Fruit fly (Drosophila melanogaster) whole organism, embryonic: ENCODE results near the gene mus301.
A peak's percentile ranks its signal among the peaks of the same experiment; 100 is the strongest.

ENCODE experiments used
- Atf3 ChIP-seq: fragments of 200-800 bp; sonication (Bioruptor generic); optimal IDR thresholded peaks from 3 replicates; lab custom pipeline; 2016; ENCODE audit warnings: missing biosample characterization, missing genetic modification characterization
- Awh ChIP-seq: fragments of 200-800 bp; sonication (Bioruptor generic); IDR thresholded peaks from 2 replicates; pipeline ENCODE4, ENCODE4 v1.3.6; 2022; ENCODE audit warnings: missing biosample characterization, missing genetic modification characterization
- CG11085 ChIP-seq: fragments of 200-800 bp; sonication (Bioruptor generic); IDR thresholded peaks from 2 replicates; pipeline ENCODE4 v1.3.6; 2022; ENCODE audit warnings: missing biosample characterization, missing genetic modification characterization
- CG11093 ChIP-seq: fragments of 200-800 bp; sonication (Bioruptor generic); IDR thresholded peaks from 3 replicates; pipeline ENCODE4 v1.3.6; 2022; ENCODE audit warnings: missing biosample characterization, missing genetic modification characterization
- CG11560 ChIP-seq: fragments of 200-800 bp; sonication (Bioruptor generic); IDR thresholded peaks from 3 replicates; pipeline ENCODE4 v1.3.6; 2022; ENCODE audit warnings: missing biosample characterization, missing genetic modification characterization
- CG12299 ChIP-seq: fragments of 200-800 bp; sonication (Bioruptor generic); optimal IDR thresholded peaks from 2 replicates; lab custom pipeline; 2018; ENCODE audit warnings: missing biosample characterization, mild to moderate bottlenecking, missing genetic modification characterization
- CG12769 ChIP-seq: fragments of 200-800 bp; sonication (Bioruptor generic); optimal IDR thresholded peaks from 2 replicates; lab custom pipeline; 2019; ENCODE audit warnings: missing biosample characterization, mild to moderate bottlenecking, missing genetic modification characterization, moderate library complexity
- CG13894 ChIP-seq: fragments of 200-800 bp; sonication (Bioruptor generic); optimal IDR thresholded peaks from 3 replicates; lab custom pipeline; 2018; ENCODE audit warnings: missing biosample characterization, mild to moderate bottlenecking, missing genetic modification characterization, moderate library complexity
- CG14050 ChIP-seq: fragments of 200-800 bp; sonication (Bioruptor generic); IDR thresholded peaks from 3 replicates; pipeline ENCODE4 v1.3.6; 2022; ENCODE audit warnings: missing biosample characterization, missing genetic modification characterization
- CG1529 ChIP-seq: fragments of 200-800 bp; sonication (Bioruptor generic); optimal IDR thresholded peaks from 3 replicates; lab custom pipeline; 2018; ENCODE audit warnings: missing biosample characterization, missing genetic modification characterization
- CG16863 ChIP-seq: fragments of 200-800 bp; sonication (Bioruptor generic); optimal IDR thresholded peaks from 3 replicates; lab custom pipeline; 2016; ENCODE audit warnings: missing biosample characterization, missing genetic modification characterization
- CG2889 ChIP-seq: fragments of 200-800 bp; sonication (Bioruptor generic); IDR thresholded peaks from 3 replicates; pipeline ENCODE4 v1.3.6; 2022; ENCODE audit warnings: missing biosample characterization, missing genetic modification characterization
- CG31365 ChIP-seq: fragments of 200-800 bp; sonication (Bioruptor generic); optimal IDR thresholded peaks from 2 replicates; lab custom pipeline; 2018; ENCODE audit warnings: missing biosample characterization, mild to moderate bottlenecking, missing genetic modification characterization
- CG3847 ChIP-seq: fragments of 200-800 bp; sonication (Bioruptor generic); IDR thresholded peaks from 2 replicates; pipeline ENCODE4 v1.3.6; 2022; ENCODE audit warnings: missing biosample characterization, missing genetic modification characterization
- CG4282 ChIP-seq: fragments of 200-800 bp; sonication (Bioruptor generic); optimal IDR thresholded peaks from 2 replicates; lab custom pipeline; 2016; ENCODE audit warnings: missing biosample characterization, missing genetic modification characterization
- CG6254 ChIP-seq: fragments of 200-800 bp; sonication (Bioruptor generic); optimal IDR thresholded peaks from 3 replicates; lab custom pipeline; 2017; ENCODE audit warnings: mild to moderate bottlenecking, missing biosample characterization, missing genetic modification reagents, missing genetic modification characterization
- CG6272 ChIP-seq: fragments of 200-800 bp; sonication (Bioruptor generic); IDR thresholded peaks from 2 replicates; pipeline ENCODE4 v1.3.6; 2022; ENCODE audit warnings: missing biosample characterization, missing genetic modification characterization
- CG7745 ChIP-seq: fragments of 200-800 bp; sonication (Bioruptor generic); optimal IDR thresholded peaks from 2 replicates; lab custom pipeline; 2018; ENCODE audit warnings: missing biosample characterization, mild to moderate bottlenecking, missing genetic modification characterization, moderate library complexity
- CG9609 ChIP-seq: fragments of 200-800 bp; sonication (Bioruptor generic); optimal IDR thresholded peaks from 3 replicates; lab custom pipeline; 2016; ENCODE audit warnings: missing biosample characterization, missing genetic modification characterization
- CTCF ChIP-seq: fragments of 200-800 bp; sonication (Bioruptor generic); optimal IDR thresholded peaks from 2 replicates; lab custom pipeline; 2017; ENCODE audit warnings: missing biosample characterization, mild to moderate bottlenecking, missing genetic modification characterization, moderate library complexity
- Elba2 ChIP-seq: fragments of 200-800 bp; sonication (Bioruptor generic); optimal IDR thresholded peaks from 3 replicates; lab custom pipeline; 2016; ENCODE audit warnings: missing biosample characterization, missing genetic modification characterization
- Ets65A ChIP-seq: fragments of 200-800 bp; sonication (Bioruptor generic); peaks from one replicate; lab custom pipeline; 2016; ENCODE audit warnings: missing biosample characterization, missing genetic modification characterization
- Jarid2 ChIP-seq: fragments of 200-800 bp; sonication (Bioruptor generic); optimal IDR thresholded peaks from 3 replicates; lab custom pipeline; 2017; ENCODE audit warnings: mild to moderate bottlenecking, missing biosample characterization, missing genetic modification reagents, missing genetic modification characterization
- Kr ChIP-seq: fragments of 200-800 bp; sonication (Bioruptor generic); optimal IDR thresholded peaks from 2 replicates; lab custom pipeline; 2017; ENCODE audit warnings: missing biosample characterization, mild to moderate bottlenecking, missing genetic modification characterization
- Med ChIP-seq: fragments of 200-800 bp; sonication (Bioruptor generic); peaks from one replicate; lab custom pipeline; 2016; ENCODE audit warnings: missing biosample characterization, missing genetic modification characterization, mild to moderate bottlenecking, inconsistent platforms, moderate library complexity
- NFAT ChIP-seq: fragments of 200-800 bp; sonication (Bioruptor generic); IDR thresholded peaks from 2 replicates; pipeline ENCODE4 v1.3.6; 2022; ENCODE audit warnings: missing biosample characterization, missing genetic modification characterization
- Oaz ChIP-seq: fragments of 200-800 bp; sonication (Bioruptor generic); IDR thresholded peaks from 2 replicates; pipeline ENCODE4 v1.3.6; 2022; ENCODE audit warnings: missing biosample characterization, missing genetic modification characterization
- Optix ChIP-seq: fragments of 200-800 bp; sonication (Bioruptor generic); IDR thresholded peaks from 3 replicates; pipeline ENCODE4 v1.3.6; 2022; ENCODE audit warnings: missing biosample characterization, missing genetic modification characterization
- Ptx1 ChIP-seq: fragments of 200-800 bp; sonication (Bioruptor generic); IDR thresholded peaks from 2 replicates; pipeline ENCODE4 v1.3.6; 2022; ENCODE audit warnings: missing biosample characterization, missing genetic modification characterization
- Scr ChIP-seq: fragments of 200-800 bp; sonication (Bioruptor generic); IDR thresholded peaks from 2 replicates; pipeline ENCODE4 v1.3.6; 2022; ENCODE audit warnings: missing biosample characterization, missing genetic modification characterization; ENCODE audit not compliant: partially characterized antibody
- Stat92E ChIP-seq, 3 experiments: fragments of >200 bp in 2 of 3; fragments of 200-800 bp in 1 of 3; sonication (Bioruptor generic) in 1 of 3; optimal IDR thresholded peaks; 2 replicates each; lab custom pipeline; 2017 to 2019; ENCODE audit warnings: missing biosample characterization in 3 of 3, missing genetic modification characterization in 3 of 3, mild to moderate bottlenecking in 1 of 3, moderate library complexity in 1 of 3
- br ChIP-seq: fragments of >200 bp; optimal IDR thresholded peaks from 2 replicates; lab custom pipeline; 2017
- chn ChIP-seq: fragments of 200-800 bp; sonication (Bioruptor generic); optimal IDR thresholded peaks from 2 replicates; lab custom pipeline; 2016; ENCODE audit warnings: missing biosample characterization, missing genetic modification characterization
- croc ChIP-seq: fragments of 200-800 bp; sonication (Bioruptor generic); conservative IDR thresholded peaks from 3 replicates; pipeline ENCODE4 v1.3.6; 2022; ENCODE audit warnings: missing biosample characterization, missing genetic modification characterization
- danr ChIP-seq: fragments of 200-800 bp; sonication (Bioruptor generic); IDR thresholded peaks from 2 replicates; pipeline ENCODE4 v1.3.6; 2022; ENCODE audit warnings: missing biosample characterization, missing genetic modification characterization
- dmrt11E ChIP-seq: fragments of 200-800 bp; sonication (Bioruptor generic); optimal IDR thresholded peaks from 3 replicates; lab custom pipeline; 2018; ENCODE audit warnings: missing biosample characterization, mild to moderate bottlenecking, missing genetic modification characterization, moderate library complexity
- dysf ChIP-seq: fragments of 200-800 bp; sonication (Bioruptor generic); IDR thresholded peaks from 3 replicates; pipeline ENCODE4 v1.3.6; 2022; ENCODE audit warnings: missing biosample characterization, missing genetic modification characterization
- eve ChIP-seq, 2 experiments: fragments of >200 bp; optimal IDR thresholded peaks; 2 replicates each; lab custom pipeline; 2017; ENCODE audit warnings: missing biosample characterization in 2 of 2, missing genetic modification characterization in 2 of 2
- exex ChIP-seq: fragments of 200-800 bp; sonication (Bioruptor generic); optimal IDR thresholded peaks from 4 replicates; lab custom pipeline; 2018; ENCODE audit warnings: missing biosample characterization, mild to moderate bottlenecking, missing genetic modification characterization, moderate library complexity
- fd64A ChIP-seq: fragments of 200-800 bp; sonication (Bioruptor generic); optimal IDR thresholded peaks from 3 replicates; lab custom pipeline; 2018; ENCODE audit warnings: missing biosample characterization, mild to moderate bottlenecking, missing genetic modification characterization
- fru ChIP-seq: fragments of >200 bp; optimal IDR thresholded peaks from 2 replicates; lab custom pipeline; 2017
- fu2 ChIP-seq: fragments of 200-800 bp; sonication (Bioruptor generic); optimal IDR thresholded peaks from 2 replicates; lab custom pipeline; 2016; ENCODE audit warnings: missing biosample characterization, missing genetic modification characterization
- kah ChIP-seq: fragments of 200-800 bp; sonication (Bioruptor generic); optimal IDR thresholded peaks from 2 replicates; lab custom pipeline; 2018; ENCODE audit warnings: missing biosample characterization, mild to moderate bottlenecking, missing genetic modification characterization
- lmd ChIP-seq: fragments of 200-800 bp; sonication (Bioruptor generic); IDR thresholded peaks from 2 replicates; pipeline ENCODE4 v1.3.6; 2022; ENCODE audit warnings: missing biosample characterization, missing genetic modification characterization
- nerfin-2 ChIP-seq: fragments of 200-800 bp; sonication (Bioruptor generic); IDR thresholded peaks from 2 replicates; pipeline ENCODE4 v1.3.6; 2022; ENCODE audit warnings: missing biosample characterization, missing genetic modification characterization; ENCODE audit not compliant: partially characterized antibody
- nom ChIP-seq: fragments of 200-800 bp; sonication (Bioruptor generic); optimal IDR thresholded peaks from 2 replicates; lab custom pipeline; 2017; ENCODE audit warnings: missing biosample characterization, missing genetic modification characterization, mild to moderate bottlenecking, moderate library complexity, missing genetic modification reagents
- pan ChIP-seq, 4 experiments: fragments of >200 bp in 3 of 4; fragments of 200-800 bp in 1 of 4; sonication (Bioruptor generic) in 1 of 4; optimal IDR thresholded peaks in 3 of 4; IDR thresholded peaks in 1 of 4; 2 replicates each; pipeline versions ENCODE4 v1.3.6 to Lab custom; 2017 to 2022; ENCODE audit warnings: missing biosample characterization in 2 of 4, missing genetic modification characterization in 2 of 4, mixed read lengths in 1 of 4
- pita ChIP-seq: fragments of 200-800 bp; sonication (Bioruptor generic); optimal IDR thresholded peaks from 2 replicates; lab custom pipeline; 2017; ENCODE audit warnings: missing biosample characterization, mild to moderate bottlenecking, missing genetic modification characterization
- sna ChIP-seq: fragments of 200-800 bp; sonication (Bioruptor generic); IDR thresholded peaks from 2 replicates; pipeline ENCODE4 v1.3.6; 2022; ENCODE audit warnings: missing biosample characterization, missing genetic modification characterization; ENCODE audit not compliant: partially characterized antibody
- stc ChIP-seq: fragments of 200-800 bp; sonication (Bioruptor generic); IDR thresholded peaks from 2 replicates; pipeline ENCODE4 v1.3.6; 2022; ENCODE audit warnings: missing biosample characterization, missing genetic modification characterization

The mus301 gene

dm6 chr3L:8115864-8116528 is 21.6 kb upstream of the mus301 start, which contains the start of the genes Arp3 and msk (continued):
- TF ChIP-seq Stat92E (GFP tag; optimal IDR thresholded peaks at IDR 0.05; lab: Kevin White, UChicago): peak in 1 of 3 experiments; percentile 59
- TF ChIP-seq lmd (GFP tag; lab: Robert Waterston, UW): peak; percentile 71
- peak; percentile 86 for TF ChIP-seq Ptx1
- 0 out of 2 replicates have a peak, but pooled peaks have one; percentile 37 for TF ChIP-seq Oaz (GFP tag; lab: Robert Waterston, UW)
- TF ChIP-seq CG4282 (GFP tag; lab: Kevin White, UChicago): peak; percentile 77
- 0 out of 2 replicates have a peak, but pooled peaks have one; percentile 54 for TF ChIP-seq CG6272 (GFP tag; lab: Robert Waterston, UW)
- peak; percentile 88 for TF ChIP-seq CG9609 (GFP tag; lab: Kevin White, UChicago)
- TF ChIP-seq Elba2 (GFP tag; lab: Kevin White, UChicago): peak; percentile 21
- peak; percentile 97 for TF ChIP-seq CG13894 (tag; lab: Kevin White, UChicago)
- no peak for TF ChIP-seq Jarid2 (GFP tag; lab: Kevin White, UChicago)
- peak; percentile 79 for TF ChIP-seq NFAT (GFP tag; lab: Robert Waterston, UW)
- TF ChIP-seq Scr: peak; percentile 49
- peak; percentile 74 for TF ChIP-seq Atf3 (GFP tag; lab: Kevin White, UChicago)
- TF ChIP-seq fru (lab: Kevin White, UChicago): no peak
- no peak for TF ChIP-seq CG7745 (tag; lab: Kevin White, UChicago)
- peak; percentile 33; the same call in 1 of the 3 replicates for TF ChIP-seq croc (GFP tag; lab: Robert Waterston, UW)
- no peak for TF ChIP-seq br (lab: Kevin White, UChicago)
- TF ChIP-seq sna (GFP tag; lab: Robert Waterston, UW): 0 out of 2 replicates have a peak, but pooled peaks have one; percentile 29
- TF ChIP-seq Ets65A (GFP tag; lab: Kevin White, UChicago): peak; percentile 99
- peak; percentile 73 for TF ChIP-seq CG11093 (GFP tag; lab: Robert Waterston, UW)
- no peak for TF ChIP-seq Kr (GFP tag; lab: Kevin White, UChicago)
- TF ChIP-seq CG2889: peak; percentile 54; the same call in 2 of the 3 replicates
- TF ChIP-seq kah: peak; percentile 36
- peak; percentile 76 for TF ChIP-seq dysf (GFP tag; lab: Robert Waterston, UW)
- TF ChIP-seq CG16863: peak; percentile 85
- peak; percentile 92 for TF ChIP-seq fu2 (GFP tag; lab: Kevin White, UChicago)
- peak; percentile 32 for TF ChIP-seq CTCF
- TF ChIP-seq nom: peak; percentile 48
- peak in 1 of 2 experiments; percentile 68 for TF ChIP-seq eve (GFP tag; optimal IDR thresholded peaks at IDR 0.05; lab: Kevin White, UChicago)
- TF ChIP-seq CG11560 (tag; lab: Robert Waterston, UW): peak; percentile 53; the same call in 2 of the 3 replicates
- TF ChIP-seq fd64A (GFP tag; lab: Kevin White, UChicago): no peak
- TF ChIP-seq CG12769 (tag; lab: Kevin White, UChicago): no peak
- TF ChIP-seq CG1529 (GFP tag; lab: Kevin White, UChicago): no peak
- TF ChIP-seq danr (GFP tag; lab: Robert Waterston, UW): peak; percentile 70
- no peak for TF ChIP-seq Awh
- no peak for TF ChIP-seq stc (GFP tag; lab: Robert Waterston, UW)
- peak; percentile 76 for TF ChIP-seq CG11085 (GFP tag; lab: Robert Waterston, UW)
- peak; percentile 16 for TF ChIP-seq CG31365
- TF ChIP-seq CG6254: no peak
- TF ChIP-seq chn (GFP tag; lab: Kevin White, UChicago): peak; percentile 84
- peak; percentile 60; the same call in 2 of the 3 replicates for TF ChIP-seq Optix (GFP tag; lab: Robert Waterston, UW)
- TF ChIP-seq dmrt11E (tag; lab: Kevin White, UChicago): peak; percentile 63
- no peak for TF ChIP-seq pan (optimal IDR thresholded peaks at IDR 0.05; lab: Kevin White, UChicago)
- peak in 1 of 2 experiments; percentile 54 for TF ChIP-seq pan (GFP tag; optimal IDR thresholded peaks at IDR 0.05 in 1 of 2, IDR thresholded peaks at IDR 0.05 in 1 of 2)
- TF ChIP-seq CG3847 (GFP tag; lab: Robert Waterston, UW): peak; percentile 90
- peak; percentile 44 for TF ChIP-seq CG12299
- TF ChIP-seq pita (GFP tag; lab: Kevin White, UChicago): no peak
- TF ChIP-seq Med (GFP tag; lab: Kevin White, UChicago): peak; percentile 99
- TF ChIP-seq CG14050 (GFP tag; lab: Robert Waterston, UW): no peak
- peak; percentile 55 for TF ChIP-seq exex (tag; lab: Kevin White, UChicago)
- no peak for TF ChIP-seq nerfin-2 (GFP tag; lab: Robert Waterston, UW)
